Fruit fly (Drosophila melanogaster) whole organism, prepupa: ENCODE measurements around the gene Aos1.

ENCODE experiments used
- Blimp-1 ChIP-seq: fragments of 200-800 bp; sonication (Bioruptor generic); optimal IDR thresholded peaks from 3 replicates; lab custom pipeline; 2017; ENCODE audit warnings: missing biosample characterization, missing genetic modification characterization, mild to moderate bottlenecking, moderate library complexity, missing genetic modification reagents
- CG10669 ChIP-seq: fragments of 200-800 bp; sonication (Bioruptor generic); optimal IDR thresholded peaks from 3 replicates; lab custom pipeline; 2018; ENCODE audit warnings: missing biosample characterization, mild to moderate bottlenecking, missing genetic modification characterization, moderate library complexity
- CG3032 ChIP-seq: fragments of 200-800 bp; optimal IDR thresholded peaks from 2 replicates; lab custom pipeline; 2019; ENCODE audit warnings: missing biosample characterization, mild to moderate bottlenecking, missing genetic modification characterization, moderate library complexity
- CG31627 ChIP-seq: fragments of 200-800 bp; sonication (Bioruptor generic); optimal IDR thresholded peaks from 3 replicates; lab custom pipeline; 2016; ENCODE audit warnings: missing biosample characterization, missing genetic modification characterization
- CG34406 ChIP-seq: fragments of 200-800 bp; sonication (Bioruptor generic); optimal IDR thresholded peaks from 3 replicates; lab custom pipeline; 2016; ENCODE audit warnings: missing biosample characterization, missing genetic modification characterization
- CG4318 ChIP-seq: fragments of 200-800 bp; sonication (Bioruptor generic); optimal IDR thresholded peaks from 3 replicates; lab custom pipeline; 2017; ENCODE audit warnings: missing biosample characterization, mild to moderate bottlenecking, missing genetic modification characterization
- CG6163 ChIP-seq: fragments of 200-800 bp; sonication (Bioruptor generic); IDR thresholded peaks from 3 replicates; pipeline ENCODE4 v1.3.6; 2022; ENCODE audit warnings: missing biosample characterization, missing genetic modification characterization
- CG6276 ChIP-seq: fragments of 200-800 bp; sonication (Bioruptor generic); optimal IDR thresholded peaks from 2 replicates; lab custom pipeline; 2017; ENCODE audit warnings: missing biosample characterization, mild to moderate bottlenecking, missing genetic modification characterization
- CG6792 ChIP-seq: fragments of 200-800 bp; sonication (Bioruptor generic); optimal IDR thresholded peaks from 3 replicates; lab custom pipeline; 2016; ENCODE audit warnings: missing biosample characterization, missing genetic modification characterization
- CG6854 ChIP-seq: fragments of 200-800 bp; sonication (Bioruptor generic); optimal IDR thresholded peaks from 2 replicates; lab custom pipeline; 2017; ENCODE audit warnings: missing biosample characterization, mild to moderate bottlenecking, missing genetic modification characterization
- CG8119 ChIP-seq: fragments of 200-800 bp; sonication (Bioruptor generic); IDR thresholded peaks from 3 replicates; pipeline ENCODE4 v1.3.6; 2022; ENCODE audit warnings: missing biosample characterization, missing genetic modification characterization
- CG8319 ChIP-seq: fragments of 200-800 bp; sonication (Bioruptor generic); optimal IDR thresholded peaks from 3 replicates; lab custom pipeline; 2016; ENCODE audit warnings: missing biosample characterization, missing genetic modification characterization
- CG8632 ChIP-seq: fragments of 200-800 bp; sonication (Bioruptor generic); optimal IDR thresholded peaks from 3 replicates; lab custom pipeline; 2016; ENCODE audit warnings: missing biosample characterization, missing genetic modification characterization
- Eip75B ChIP-seq: fragments of 200-800 bp; sonication (Bioruptor generic); optimal IDR thresholded peaks from 3 replicates; lab custom pipeline; 2016; ENCODE audit warnings: missing biosample characterization, missing genetic modification characterization
- Eip78C ChIP-seq: fragments of 200-800 bp; sonication (Bioruptor generic); peaks from one replicate; lab custom pipeline; 2016; ENCODE audit warnings: missing biosample characterization, missing genetic modification characterization
- Eip93F ChIP-seq: fragments of 200-800 bp; sonication (Bioruptor generic); optimal IDR thresholded peaks from 2 replicates; lab custom pipeline; 2016; ENCODE audit warnings: missing biosample characterization, mild to moderate bottlenecking, missing genetic modification characterization
- Ets21C ChIP-seq: fragments of 200-800 bp; sonication (Bioruptor generic); optimal IDR thresholded peaks from 3 replicates; lab custom pipeline; 2016; ENCODE audit warnings: missing biosample characterization, missing genetic modification characterization
- Ets96B ChIP-seq: fragments of 200-800 bp; optimal IDR thresholded peaks from 2 replicates; lab custom pipeline; 2019; ENCODE audit warnings: missing biosample characterization, mild to moderate bottlenecking, missing genetic modification characterization, moderate library complexity
- Gug ChIP-seq: fragments of 200-800 bp; sonication (Bioruptor generic); IDR thresholded peaks from 2 replicates; pipeline ENCODE4 v1.3.6; 2022; ENCODE audit warnings: missing biosample characterization, missing genetic modification characterization
- Hr39 ChIP-seq: fragments of 200-800 bp; sonication (Bioruptor generic); optimal IDR thresholded peaks from 2 replicates; lab custom pipeline; 2016; ENCODE audit warnings: missing biosample characterization, missing genetic modification characterization
- Met ChIP-seq: fragments of 200-800 bp; sonication (Bioruptor generic); optimal IDR thresholded peaks from 3 replicates; lab custom pipeline; 2016; ENCODE audit warnings: missing biosample characterization, missing genetic modification characterization
- Smox ChIP-seq: fragments of 200-800 bp; sonication (Bioruptor generic); optimal IDR thresholded peaks from 3 replicates; lab custom pipeline; 2016; ENCODE audit warnings: missing biosample characterization, missing genetic modification characterization
- Sox102F ChIP-seq: fragments of 200-800 bp; sonication (Bioruptor generic); optimal IDR thresholded peaks from 2 replicates; lab custom pipeline; 2016; ENCODE audit warnings: missing biosample characterization, mild to moderate bottlenecking, missing genetic modification characterization
- Sox14 ChIP-seq: fragments of 200-800 bp; sonication (Bioruptor generic); optimal IDR thresholded peaks from 3 replicates; lab custom pipeline; 2016; ENCODE audit warnings: missing biosample characterization, missing genetic modification characterization
- achi ChIP-seq: fragments of 200-800 bp; sonication (Bioruptor generic); optimal IDR thresholded peaks from 3 replicates; lab custom pipeline; 2016; ENCODE audit warnings: missing biosample characterization, missing genetic modification characterization
- dsx ChIP-seq: fragments of 200-800 bp; optimal IDR thresholded peaks from 3 replicates; lab custom pipeline; 2019; ENCODE audit warnings: missing biosample characterization, mild to moderate bottlenecking, missing genetic modification characterization, moderate library complexity; ENCODE audit not compliant: poor library complexity, severe bottlenecking
- eg ChIP-seq: fragments of 200-800 bp; sonication (Bioruptor generic); IDR thresholded peaks from 3 replicates; pipeline ENCODE4 v1.3.6; 2022; ENCODE audit warnings: missing biosample characterization, missing genetic modification characterization
- esn ChIP-seq: fragments of 200-800 bp; sonication (Bioruptor generic); optimal IDR thresholded peaks from 2 replicates; lab custom pipeline; 2016; ENCODE audit warnings: missing biosample characterization, mild to moderate bottlenecking, missing genetic modification characterization, moderate library complexity
- fd59A ChIP-seq: fragments of 200-800 bp; sonication (Bioruptor generic); optimal IDR thresholded peaks from 2 replicates; lab custom pipeline; 2017; ENCODE audit warnings: missing biosample characterization, mild to moderate bottlenecking, missing genetic modification characterization, missing genetic modification reagents
- lz ChIP-seq: fragments of 200-800 bp; sonication (Bioruptor generic); optimal IDR thresholded peaks from 3 replicates; lab custom pipeline; 2016; ENCODE audit warnings: missing biosample characterization, missing genetic modification characterization
- net ChIP-seq: fragments of 200-800 bp; sonication (Bioruptor generic); optimal IDR thresholded peaks from 3 replicates; lab custom pipeline; 2016; ENCODE audit warnings: missing biosample characterization, missing genetic modification characterization
- pdm3 ChIP-seq: fragments of 200-800 bp; sonication (Bioruptor generic); optimal IDR thresholded peaks from 3 replicates; lab custom pipeline; 2016; ENCODE audit warnings: missing biosample characterization, missing genetic modification characterization
- salr ChIP-seq, 2 experiments: fragments of 200-800 bp; sonication (Bioruptor generic); optimal IDR thresholded peaks; 3 replicates each; lab custom pipeline; 2016 to 2018; ENCODE audit warnings: missing biosample characterization in 2 of 2, missing genetic modification characterization in 2 of 2, mild to moderate bottlenecking in 1 of 2
- spab ChIP-seq: fragments of 200-800 bp; sonication (Bioruptor generic); optimal IDR thresholded peaks from 2 replicates; lab custom pipeline; 2017; ENCODE audit warnings: missing biosample characterization, mild to moderate bottlenecking, missing genetic modification characterization, missing genetic modification reagents
- svp ChIP-seq: fragments of 200-800 bp; sonication (Bioruptor generic); peaks from one replicate; lab custom pipeline; 2016; ENCODE audit warnings: missing biosample characterization, missing genetic modification characterization
- topi ChIP-seq: fragments of 200-800 bp; sonication (Bioruptor generic); optimal IDR thresholded peaks from 3 replicates; lab custom pipeline; 2016; ENCODE audit warnings: missing biosample characterization, missing genetic modification characterization
- vri ChIP-seq: fragments of 200-800 bp; sonication (Bioruptor generic); optimal IDR thresholded peaks from 3 replicates; lab custom pipeline; 2016; ENCODE audit warnings: missing biosample characterization, mild to moderate bottlenecking, missing genetic modification characterization

Aos1 gene

dm6 chr3R:12442601-12443533 is 9.2 kb upstream of the Aos1 start (continued):
- TF ChIP-seq CG31627 (GFP tag; lab: Kevin White, UChicago), result peak; percentile 27
- TF ChIP-seq CG34406 (GFP tag; lab: Kevin White, UChicago), result peak; percentile 42
- peak; percentile 88 for TF ChIP-seq dsx (GFP tag; lab: Kevin White, UChicago)
- peak; percentile 58 for TF ChIP-seq Ets96B (tag; lab: Kevin White, UChicago)
- no peak for TF ChIP-seq Blimp-1 (GFP tag; lab: Kevin White, UChicago)
- no peak for TF ChIP-seq Eip93F (GFP tag; lab: Kevin White, UChicago)
- TF ChIP-seq Eip78C, result peak; percentile 94
- no peak for TF ChIP-seq spab (GFP tag; lab: Kevin White, UChicago)
- peak; percentile 48 for TF ChIP-seq net (GFP tag; lab: Kevin White, UChicago)
- no peak for TF ChIP-seq CG8632 (GFP tag; lab: Kevin White, UChicago)
- peak; percentile 17 for TF ChIP-seq Smox (GFP tag; lab: Kevin White, UChicago)
- TF ChIP-seq Gug (GFP tag; lab: Robert Waterston, UW), result peak; percentile 47; the same call in 1 of the 2 replicates
- no peak for TF ChIP-seq fd59A (GFP tag; lab: Kevin White, UChicago)
- TF ChIP-seq CG10669 (GFP tag; lab: Kevin White, UChicago), result peak; percentile 40
- TF ChIP-seq Met (GFP tag; lab: Kevin White, UChicago), result peak; percentile 63
- TF ChIP-seq CG6854 (GFP tag; lab: Kevin White, UChicago), result peak; percentile 42
- TF ChIP-seq pdm3 (GFP tag; lab: Kevin White, UChicago), result peak; percentile 70
- peak; percentile 29 for TF ChIP-seq CG3032 (tag; lab: Kevin White, UChicago)
- peak; percentile 19 for TF ChIP-seq CG6792 (GFP tag; lab: Kevin White, UChicago)
- peak; percentile 65 for TF ChIP-seq CG6276 (GFP tag; lab: Kevin White, UChicago)
- peak; percentile 45 for TF ChIP-seq achi (GFP tag; lab: Kevin White, UChicago)
- TF ChIP-seq CG8319 (GFP tag; lab: Kevin White, UChicago), result no peak
- TF ChIP-seq Sox14 (GFP tag; lab: Kevin White, UChicago), result peak; percentile 39
- peak; percentile 64 for TF ChIP-seq vri (GFP tag; lab: Kevin White, UChicago)
- TF ChIP-seq eg (GFP tag; lab: Robert Waterston, UW), result peak; percentile 60; the same call in 1 of the 3 replicates
- TF ChIP-seq topi (GFP tag; lab: Kevin White, UChicago), result peak; percentile 50
- peak; percentile 31 for TF ChIP-seq Sox102F
- TF ChIP-seq, all 60 proteins: peak for 46

dm6 chr3R:12441008-12441606 is 7.5 kb upstream of the Aos1 start:
- peak; percentile 53 for TF ChIP-seq svp (GFP tag; lab: Kevin White, UChicago)
- TF ChIP-seq Ets96B (tag; lab: Kevin White, UChicago), result no peak
- TF ChIP-seq vri (GFP tag; lab: Kevin White, UChicago), result peak; percentile 70
- no peak for TF ChIP-seq Eip75B (GFP tag; lab: Kevin White, UChicago)
- no peak for TF ChIP-seq CG10669 (GFP tag; lab: Kevin White, UChicago)
- TF ChIP-seq Hr39 (GFP tag; lab: Kevin White, UChicago), result no peak
- TF ChIP-seq esn, result no peak
- no peak for TF ChIP-seq CG6163 (GFP tag; lab: Robert Waterston, UW)
- peak; percentile 27 for TF ChIP-seq Eip78C
- TF ChIP-seq Ets21C, result no peak
- no peak for TF ChIP-seq CG4318 (GFP tag; lab: Kevin White, UChicago)
- TF ChIP-seq salr (GFP tag; optimal IDR thresholded peaks at IDR 0.05; lab: Kevin White, UChicago), result no peak
- no peak for TF ChIP-seq CG3032 (tag; lab: Kevin White, UChicago)
- TF ChIP-seq Met (GFP tag; lab: Kevin White, UChicago), result no peak
- TF ChIP-seq lz (GFP tag; lab: Kevin White, UChicago), result no peak
- no peak for TF ChIP-seq net (GFP tag; lab: Kevin White, UChicago)
- TF ChIP-seq CG8119 (GFP tag; lab: Robert Waterston, UW), result 0 out of 3 replicates have a peak, but pooled peaks have one; percentile 32
